Worm (Caenorhabditis elegans) whole organism, young adult: ENCODE measurements around the gene srh-172.

Experiments used
- B0035.1 ChIP-seq: sonication (generic microtip); optimal IDR thresholded peaks from 2 replicates; lab custom pipeline; 2016; ENCODE audit warnings: missing genetic modification characterization, mild to moderate bottlenecking, missing compliant biosample characterization, missing genotype, missing genetic modification reagents
- C17E4.6 ChIP-seq: fragments of 200-800 bp; sonication (Bioruptor generic); IDR thresholded peaks from 2 replicates; pipeline ENCODE4 v1.3.6; 2022; ENCODE audit warnings: missing genetic modification reagents, missing genetic modification characterization, missing compliant biosample characterization
- D2030.7 ChIP-seq: fragments of 200-800 bp; sonication (Bioruptor generic); IDR thresholded peaks from 2 replicates; pipeline ENCODE4 v1.3.6; 2022; ENCODE audit warnings: missing genetic modification reagents, missing genetic modification characterization, missing compliant biosample characterization
- F10E7.11 ChIP-seq: sonication (generic microtip); optimal IDR thresholded peaks from 2 replicates; lab custom pipeline; 2017; ENCODE audit warnings: mild to moderate bottlenecking, missing genetic modification characterization, moderate library complexity, missing compliant biosample characterization
- F22D6.2 ChIP-seq: sonication (generic microtip); optimal IDR thresholded peaks from 2 replicates; lab custom pipeline; 2016; ENCODE audit warnings: mild to moderate bottlenecking, missing genetic modification characterization, missing compliant biosample characterization
- F33H1.4 ChIP-seq: fragments of 200-800 bp; sonication (Bioruptor generic); IDR thresholded peaks from 2 replicates; pipeline ENCODE4 v1.3.6; 2022; ENCODE audit warnings: missing genetic modification reagents, missing genetic modification characterization, missing compliant biosample characterization
- F49E8.2 ChIP-seq: sonication (generic microtip); optimal IDR thresholded peaks from 3 replicates; lab custom pipeline; 2017; ENCODE audit warnings: missing genetic modification characterization, mild to moderate bottlenecking, missing compliant biosample characterization, antibody characterized with exemption, moderate library complexity; ENCODE audit not compliant: insufficient read depth
- F55B11.4 ChIP-seq: sonication (generic microtip); optimal IDR thresholded peaks from 2 replicates; lab custom pipeline; 2016; ENCODE audit warnings: missing compliant biosample characterization, missing genetic modification characterization, borderline replicate concordance; ENCODE audit not compliant: insufficient read depth
- F57A8.1 ChIP-seq: fragments of 200-800 bp; sonication (Bioruptor generic); optimal IDR thresholded peaks from 2 replicates; lab custom pipeline; 2018; ENCODE audit warnings: mild to moderate bottlenecking, missing genetic modification characterization, moderate library complexity, missing compliant biosample characterization
- F57C9.4 ChIP-seq: sonication (generic microtip); optimal IDR thresholded peaks from 2 replicates; lab custom pipeline; 2017; ENCODE audit warnings: mild to moderate bottlenecking, missing genetic modification characterization, missing compliant biosample characterization
- K11D2.4 ChIP-seq: fragments of 200-800 bp; sonication (Bioruptor generic); IDR thresholded peaks from 2 replicates; pipeline ENCODE4 v1.3.6; 2022; ENCODE audit warnings: missing genetic modification reagents, missing genetic modification characterization, missing compliant biosample characterization
- K12H6.12 ChIP-seq: fragments of 200-800 bp; sonication (Bioruptor generic); optimal IDR thresholded peaks from 2 replicates; lab custom pipeline; 2018; ENCODE audit warnings: mild to moderate bottlenecking, missing genetic modification characterization, missing compliant biosample characterization
- T07F8.4 ChIP-seq: sonication (generic microtip); optimal IDR thresholded peaks from 2 replicates; lab custom pipeline; 2016; ENCODE audit warnings: mild to moderate bottlenecking, missing genetic modification characterization, moderate library complexity, missing compliant biosample characterization
- Y53F4B.3 ChIP-seq: fragments of 200-800 bp; sonication (Bioruptor generic); IDR thresholded peaks from 2 replicates; pipeline ENCODE4 v1.3.6; 2022; ENCODE audit warnings: missing genetic modification reagents, missing genetic modification characterization, missing compliant biosample characterization
- Y56A3A.18 ChIP-seq: fragments of 200-800 bp; sonication (Bioruptor generic); IDR thresholded peaks from 2 replicates; pipeline ENCODE4 v1.3.6; 2022; ENCODE audit warnings: missing genetic modification reagents, missing genetic modification characterization, missing compliant biosample characterization
- Y79H2A.3 ChIP-seq: fragments of 200-800 bp; sonication (Bioruptor generic); conservative IDR thresholded peaks from 2 replicates; pipeline ENCODE4 v1.3.6; 2022; ENCODE audit warnings: missing genetic modification reagents, missing genetic modification characterization, missing compliant biosample characterization
- akir-1 ChIP-seq: fragments of 200-800 bp; sonication (Bioruptor generic); optimal IDR thresholded peaks from 2 replicates; lab custom pipeline; 2018; ENCODE audit warnings: mild to moderate bottlenecking, missing genetic modification characterization, moderate library complexity, missing compliant biosample characterization
- attf-3 ChIP-seq: fragments of 200-800 bp; sonication (Bioruptor generic); conservative IDR thresholded peaks from 2 replicates; pipeline ENCODE4 v1.3.6; 2022; ENCODE audit warnings: missing genetic modification reagents, missing genetic modification characterization, missing compliant biosample characterization
- bed-2 ChIP-seq: fragments of 200-800 bp; sonication (Bioruptor generic); IDR thresholded peaks from 2 replicates; pipeline ENCODE4 v1.3.6; 2022; ENCODE audit warnings: missing genetic modification reagents, missing genetic modification characterization, missing compliant biosample characterization
- ceh-40 ChIP-seq: fragments of 200-800 bp; sonication (Bioruptor generic); IDR thresholded peaks from 2 replicates; pipeline ENCODE4 v1.3.6; 2022; ENCODE audit warnings: missing genetic modification characterization, missing compliant biosample characterization
- ceh-91 ChIP-seq: fragments of 200-800 bp; sonication (Bioruptor generic); IDR thresholded peaks from 2 replicates; pipeline ENCODE4 v1.3.6; 2022; ENCODE audit warnings: missing genetic modification reagents, missing genetic modification characterization, missing compliant biosample characterization
- die-1 ChIP-seq: sonication (generic microtip); optimal IDR thresholded peaks from 2 replicates; lab custom pipeline; 2016; ENCODE audit warnings: missing genotype, mild to moderate bottlenecking, missing genetic modification characterization, missing compliant biosample characterization
- dox-1 ChIP-seq: fragments of 200-800 bp; sonication (Bioruptor generic); IDR thresholded peaks from 2 replicates; pipeline ENCODE4 v1.3.6; 2022; ENCODE audit warnings: missing genetic modification reagents, missing genetic modification characterization, missing compliant biosample characterization
- efl-1 ChIP-seq: fragments of 150-350 bp; optimal IDR thresholded peaks from 2 replicates; lab custom pipeline; 2014; ENCODE audit warnings: missing biosample characterization, missing genetic modification reagents, missing genetic modification characterization
- gei-17 ChIP-seq: fragments of 200-800 bp; sonication (Bioruptor generic); optimal IDR thresholded peaks from 2 replicates; lab custom pipeline; 2018; ENCODE audit warnings: mild to moderate bottlenecking, missing genetic modification characterization, missing compliant biosample characterization
- hlh-12 ChIP-seq: sonication (generic microtip); optimal IDR thresholded peaks from 2 replicates; lab custom pipeline; 2016; ENCODE audit warnings: missing genetic modification characterization, missing compliant biosample characterization
- hlh-26 ChIP-seq: fragments of 200-800 bp; sonication (Bioruptor generic); conservative IDR thresholded peaks from 2 replicates; pipeline ENCODE4 v1.3.6; 2022; ENCODE audit warnings: missing genetic modification reagents, missing genetic modification characterization, missing compliant biosample characterization
- hsf-1 ChIP-seq: fragments of 200-800 bp; sonication (Bioruptor generic); IDR thresholded peaks from 2 replicates; pipeline ENCODE4 v1.3.6; 2022; ENCODE audit warnings: missing genetic modification reagents, missing genetic modification characterization, missing compliant biosample characterization
- let-526 ChIP-seq: fragments of 200-800 bp; sonication (Bioruptor generic); IDR thresholded peaks from 2 replicates; pipeline ENCODE4 v1.3.6; 2022; ENCODE audit warnings: missing genetic modification reagents, missing genetic modification characterization, missing compliant biosample characterization
- lin-54 ChIP-seq: fragments of 200-800 bp; sonication (Bioruptor generic); optimal IDR thresholded peaks from 2 replicates; lab custom pipeline; 2018; ENCODE audit warnings: mild to moderate bottlenecking, missing genetic modification characterization, missing compliant biosample characterization
- lsl-1 ChIP-seq: fragments of 200-800 bp; sonication (Bioruptor generic); optimal IDR thresholded peaks from 2 replicates; lab custom pipeline; 2018; ENCODE audit warnings: mild to moderate bottlenecking, missing genetic modification characterization, moderate library complexity, missing compliant biosample characterization
- mxl-1 ChIP-seq: sonication (generic microtip); optimal IDR thresholded peaks from 2 replicates; lab custom pipeline; 2016; ENCODE audit warnings: missing genetic modification characterization, missing compliant biosample characterization
- nfya-1 ChIP-seq: sonication (generic microtip); optimal IDR thresholded peaks from 2 replicates; lab custom pipeline; 2017; ENCODE audit warnings: antibody characterized with exemption, missing compliant biosample characterization, missing genetic modification characterization, borderline replicate concordance; ENCODE audit not compliant: insufficient read depth
- nfya-2 ChIP-seq: fragments of 200-800 bp; sonication (Bioruptor generic); IDR thresholded peaks from 2 replicates; pipeline ENCODE4 v1.3.6; 2022; ENCODE audit warnings: missing genetic modification reagents, missing genetic modification characterization, missing compliant biosample characterization
- nhr-90 ChIP-seq: sonication (generic microtip); optimal IDR thresholded peaks from 2 replicates; lab custom pipeline; 2016; ENCODE audit warnings: missing genotype, mild to moderate bottlenecking, missing genetic modification characterization, missing compliant biosample characterization
- pbrm-1 ChIP-seq: fragments of 200-800 bp; sonication (Bioruptor generic); IDR thresholded peaks from 2 replicates; pipeline ENCODE4 v1.3.6; 2022; ENCODE audit warnings: missing genetic modification reagents, missing genetic modification characterization, missing compliant biosample characterization
- rcor-1 ChIP-seq: fragments of 200-800 bp; sonication (Bioruptor generic); IDR thresholded peaks from 2 replicates; pipeline ENCODE4 v1.3.6; 2022; ENCODE audit warnings: missing genetic modification reagents, missing genetic modification characterization, missing compliant biosample characterization
- sdz-38 ChIP-seq: sonication (generic microtip); optimal IDR thresholded peaks from 2 replicates; lab custom pipeline; 2016; ENCODE audit warnings: missing genotype, missing genetic modification characterization, missing compliant biosample characterization
- snpc-1.1 ChIP-seq: sonication (generic microtip); optimal IDR thresholded peaks from 2 replicates; lab custom pipeline; 2017; ENCODE audit warnings: missing genetic modification characterization, mild to moderate bottlenecking, missing compliant biosample characterization, antibody characterized with exemption, moderate library complexity, missing genotype, missing genetic modification reagents; ENCODE audit not compliant: insufficient read depth
- somi-1 ChIP-seq: fragments of 200-800 bp; sonication (Bioruptor generic); optimal IDR thresholded peaks from 2 replicates; lab custom pipeline; 2018; ENCODE audit warnings: mild to moderate bottlenecking, missing genetic modification characterization, missing compliant biosample characterization
- tbp1 ChIP-seq: fragments of 200-800 bp; sonication (Bioruptor generic); optimal IDR thresholded peaks from 2 replicates; lab custom pipeline; 2018; ENCODE audit warnings: mild to moderate bottlenecking, missing genetic modification characterization, missing compliant biosample characterization
- xnd-1 ChIP-seq: sonication (generic microtip); optimal IDR thresholded peaks from 2 replicates; lab custom pipeline; 2016; ENCODE audit warnings: missing genotype, missing genetic modification reagents, missing genetic modification characterization, missing compliant biosample characterization
- ztf-22 ChIP-seq: fragments of 200-800 bp; sonication (Bioruptor generic); optimal IDR thresholded peaks from 2 replicates; lab custom pipeline; 2018; ENCODE audit warnings: mild to moderate bottlenecking, missing genetic modification characterization, moderate library complexity, missing compliant biosample characterization
- ztf-25 ChIP-seq: fragments of 200-800 bp; sonication (Bioruptor generic); IDR thresholded peaks from 2 replicates; pipeline ENCODE4 v1.3.6; 2022; ENCODE audit warnings: missing genetic modification reagents, missing genetic modification characterization, missing compliant biosample characterization
- ztf-26 ChIP-seq: sonication (generic microtip); optimal IDR thresholded peaks from 2 replicates; lab custom pipeline; 2017; ENCODE audit warnings: missing genetic modification characterization, missing compliant biosample characterization
- ztf-6 ChIP-seq: fragments of 200-800 bp; sonication (Bioruptor generic); IDR thresholded peaks from 2 replicates; pipeline ENCODE4 v1.3.6; 2022; ENCODE audit warnings: missing genetic modification reagents, missing genetic modification characterization, missing compliant biosample characterization

Gene srh-172

DNA sequence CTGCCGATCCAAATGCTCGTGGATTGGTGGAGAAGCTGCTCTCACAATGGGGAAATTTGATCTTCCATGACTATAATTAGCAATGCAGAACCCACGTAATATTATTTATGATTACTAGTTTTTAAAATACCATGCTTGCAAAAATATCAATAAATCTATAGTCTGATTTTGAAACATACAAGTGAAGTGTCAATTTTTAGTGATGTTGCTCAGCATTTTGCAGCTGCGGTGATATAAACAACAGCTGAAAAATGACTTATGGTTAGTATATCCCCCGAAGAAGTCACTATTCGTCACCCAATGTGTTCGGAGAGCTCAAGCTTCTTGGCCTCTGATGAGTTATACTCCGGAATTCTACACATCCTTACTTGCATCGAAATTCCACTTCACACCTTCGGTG is at the start of gene srh-172:
Gene srh-172 (plus strand): TSS at position 301 of the 400 bp plus-strand sequence.
- TF ChIP-seq hlh-26 (GFP tag; lab: Robert Waterston, UW), result no peak
- no peak for TF ChIP-seq let-526 (GFP tag; lab: Robert Waterston, UW)
- TF ChIP-seq F57A8.1 (GFP tag; lab: Kevin White, UChicago), result no peak
- TF ChIP-seq snpc-1.1, result no peak
- no peak for TF ChIP-seq F49E8.2
- no peak for TF ChIP-seq nfya-2
- no peak for TF ChIP-seq nfya-1 (tag; lab: Kevin White, UChicago)
- no peak for TF ChIP-seq xnd-1 (tag; lab: Kevin White, UChicago)
- TF ChIP-seq F57C9.4 (tag; lab: Kevin White, UChicago), result no peak
- no peak for TF ChIP-seq mxl-1
- TF ChIP-seq T07F8.4 (tag; lab: Kevin White, UChicago), result no peak
- TF ChIP-seq ceh-91 (GFP tag; lab: Robert Waterston, UW), result no peak
- TF ChIP-seq akir-1 (GFP tag; lab: Kevin White, UChicago), result no peak
- no peak for TF ChIP-seq gei-17 (GFP tag; lab: Kevin White, UChicago)
- TF ChIP-seq F10E7.11 (tag; lab: Kevin White, UChicago), result no peak
- no peak for TF ChIP-seq F33H1.4 (GFP tag; lab: Robert Waterston, UW)
- no peak for TF ChIP-seq attf-3 (GFP tag; lab: Robert Waterston, UW)
- TF ChIP-seq, all 124 proteins: peak for 0

DNA sequence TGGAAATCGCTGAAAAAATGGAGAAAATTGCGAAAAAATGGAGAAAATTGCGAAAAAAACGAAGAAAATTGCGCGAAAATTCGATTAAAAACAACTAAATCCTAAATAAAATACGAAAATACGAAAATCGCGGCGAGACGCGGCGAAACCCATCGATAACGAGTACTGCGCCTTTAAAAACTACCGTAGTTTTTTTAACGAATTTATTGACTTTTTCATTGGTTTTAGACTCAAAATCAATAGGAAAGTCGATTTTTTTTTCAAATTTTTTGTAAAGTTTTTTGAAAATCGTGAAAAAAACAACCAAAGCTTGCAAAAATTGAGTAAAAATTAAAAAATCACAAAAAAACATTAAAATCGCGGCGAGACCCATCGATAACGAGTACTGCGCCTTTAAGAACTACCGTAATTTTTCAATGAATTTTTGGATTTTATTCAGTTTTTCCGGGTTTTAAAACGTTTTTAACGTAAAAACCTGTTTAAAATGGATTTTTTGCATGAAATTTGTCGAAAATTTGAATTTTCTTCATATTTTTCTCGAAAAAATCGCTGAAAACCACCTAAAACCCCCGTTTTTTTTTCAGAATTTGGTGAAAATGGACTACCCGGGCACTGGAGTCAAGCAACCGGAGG is 42.8 kb upstream of the srh-172 start, which contains the start of the genes chk-2 and Y60A3A.19:
Gene chk-2 (minus strand): TSS at position 51 of the 633 bp plus-strand sequence.
Gene Y60A3A.19 (plus strand): TSS at position 583 of the 633 bp plus-strand sequence.
- TF ChIP-seq F22D6.2 (tag; lab: Kevin White, UChicago) (no peak), nhr-90 (tag; lab: Kevin White, UChicago) (no peak), hlh-26 (GFP tag; lab: Robert Waterston, UW) (no peak), tbp1 (no peak), nfya-1 (tag; lab: Kevin White, UChicago) (no peak), hlh-12 (tag; lab: Kevin White, UChicago) (no peak), F33H1.4 (GFP tag; lab: Robert Waterston, UW) (peak; percentile 89), sdz-38 (tag; lab: Kevin White, UChicago) (no peak), K12H6.12 (tag; lab: Kevin White, UChicago) (no peak), ztf-25 (no peak), hsf-1 (GFP tag; lab: Robert Waterston, UW) (0 out of 2 replicates have a peak, but pooled peaks have one; percentile 16), ceh-40 (GFP tag; lab: Robert Waterston, UW) (no peak), lsl-1 (GFP tag; lab: Kevin White, UChicago) (peak; percentile 94), Y79H2A.3 (no peak), rcor-1 (0 out of 2 replicates have a peak, but pooled peaks have one; percentile 7), dox-1 (GFP tag; lab: Robert Waterston, UW) (peak; percentile 31; the same call in 1 of the 2 replicates), lin-54 (peak; percentile 21), ztf-22 (GFP tag; lab: Kevin White, UChicago) (no peak), die-1 (no peak), bed-2 (GFP tag; lab: Robert Waterston, UW) (no peak), Y56A3A.18 (GFP tag; lab: Robert Waterston, UW) (no peak), efl-1 (GFP tag; lab: Kevin White, UChicago) (peak; percentile 69), somi-1 (GFP tag; lab: Kevin White, UChicago) (no peak), D2030.7 (GFP tag; lab: Robert Waterston, UW) (peak; percentile 68; the same call in 1 of the 2 replicates), xnd-1 (tag; lab: Kevin White, UChicago) (peak; percentile 90), ztf-26 (no peak), K11D2.4 (GFP tag; lab: Robert Waterston, UW) (no peak), Y53F4B.3 (GFP tag; lab: Robert Waterston, UW) (no peak), pbrm-1 (GFP tag; lab: Robert Waterston, UW) (no peak), C17E4.6 (GFP tag; lab: Robert Waterston, UW) (no peak), ztf-6 (GFP tag; lab: Robert Waterston, UW) (no peak), B0035.1 (tag; lab: Kevin White, UChicago) (no peak), F55B11.4 (tag; lab: Kevin White, UChicago) (no peak)
